Worm (Caenorhabditis elegans) whole organism, late embryonic: ENCODE measurements around the gene srd-47.

ENCODE experiments used
- C38D4.7 ChIP-seq: fragments of 200-800 bp; sonication (Bioruptor generic); optimal IDR thresholded peaks from 2 replicates; lab custom pipeline; 2018; ENCODE audit warnings: mild to moderate bottlenecking, missing genetic modification characterization, moderate library complexity, missing compliant biosample characterization
- F13H6.1 ChIP-seq: sonication (generic microtip); optimal IDR thresholded peaks from 2 replicates; lab custom pipeline; 2016; ENCODE audit warnings: missing genetic modification characterization, missing compliant biosample characterization
- K02D7.2 ChIP-seq: sonication (generic microtip); optimal IDR thresholded peaks from 2 replicates; lab custom pipeline; 2017; ENCODE audit warnings: mild to moderate bottlenecking, missing genetic modification characterization, missing compliant biosample characterization
- K09A11.1 ChIP-seq: sonication (generic microtip); optimal IDR thresholded peaks from 2 replicates; lab custom pipeline; 2017; ENCODE audit warnings: antibody characterized with exemption, mild to moderate bottlenecking, missing genetic modification characterization, missing compliant biosample characterization; ENCODE audit not compliant: insufficient read depth
- Y22D7AL.16 ChIP-seq: sonication (generic microtip); optimal IDR thresholded peaks from 2 replicates; lab custom pipeline; 2016; ENCODE audit warnings: missing genetic modification characterization, missing compliant biosample characterization
- ama-1 ChIP-seq: fragments of 150-350 bp; optimal IDR thresholded peaks from 2 replicates; lab custom pipeline; 2014
- ceh-14 ChIP-seq: sonication (generic microtip); optimal IDR thresholded peaks from 2 replicates; lab custom pipeline; 2016; ENCODE audit warnings: missing genotype, missing genetic modification characterization, missing compliant biosample characterization
- ceh-18 ChIP-seq: sonication (generic microtip); optimal IDR thresholded peaks from 2 replicates; lab custom pipeline; 2016; ENCODE audit warnings: missing genetic modification characterization, missing compliant biosample characterization
- ceh-2 ChIP-seq: sonication (generic microtip); optimal IDR thresholded peaks from 2 replicates; lab custom pipeline; 2016; ENCODE audit warnings: missing genotype, missing genetic modification characterization, missing compliant biosample characterization
- ceh-24 ChIP-seq: sonication (generic microtip); optimal IDR thresholded peaks from 2 replicates; lab custom pipeline; 2016; ENCODE audit warnings: mild to moderate bottlenecking, missing genetic modification characterization, missing compliant biosample characterization
- ceh-34 ChIP-seq: sonication (generic microtip); optimal IDR thresholded peaks from 2 replicates; lab custom pipeline; 2016; ENCODE audit warnings: mild to moderate bottlenecking, missing genetic modification characterization, missing compliant biosample characterization
- ceh-45 ChIP-seq: fragments of 200-800 bp; sonication (Bioruptor generic); IDR thresholded peaks from 2 replicates; pipeline ENCODE4 v1.3.6; 2022; ENCODE audit warnings: missing genetic modification reagents, missing genetic modification characterization, missing compliant biosample characterization
- ceh-9 ChIP-seq: sonication (generic microtip); optimal IDR thresholded peaks from 2 replicates; lab custom pipeline; 2016; ENCODE audit warnings: mild to moderate bottlenecking, missing genetic modification characterization, inconsistent platforms, missing compliant biosample characterization
- dmd-4 ChIP-seq: sonication (generic microtip); optimal IDR thresholded peaks from 2 replicates; lab custom pipeline; 2016; ENCODE audit warnings: borderline replicate concordance, missing genetic modification characterization, missing compliant biosample characterization
- elt-2 ChIP-seq: sonication (generic microtip); optimal IDR thresholded peaks from 2 replicates; lab custom pipeline; 2016; ENCODE audit warnings: missing genetic modification reagents, missing genetic modification characterization, missing compliant biosample characterization
- elt-4 ChIP-seq: sonication (generic microtip); optimal IDR thresholded peaks from 2 replicates; lab custom pipeline; 2016; ENCODE audit warnings: missing genetic modification characterization, missing compliant biosample characterization
- fax-1 ChIP-seq: sonication (generic microtip); optimal IDR thresholded peaks from 2 replicates; lab custom pipeline; 2016; ENCODE audit warnings: missing genotype, missing genetic modification characterization, missing compliant biosample characterization
- fkh-10 ChIP-seq: fragments of 150-350 bp; optimal IDR thresholded peaks from 2 replicates; lab custom pipeline; 2014; ENCODE audit warnings: missing biosample characterization, missing genetic modification reagents, missing genetic modification characterization
- fkh-6 ChIP-seq: sonication (generic microtip); optimal IDR thresholded peaks from 2 replicates; lab custom pipeline; 2016; ENCODE audit warnings: missing genetic modification characterization, missing compliant biosample characterization
- hlh-13 ChIP-seq: fragments of 200-800 bp; sonication (Bioruptor generic); optimal IDR thresholded peaks from 2 replicates; lab custom pipeline; 2018; ENCODE audit warnings: mild to moderate bottlenecking, missing genetic modification characterization, missing compliant biosample characterization
- hlh-6 ChIP-seq: sonication (generic microtip); optimal IDR thresholded peaks from 2 replicates; lab custom pipeline; 2016; ENCODE audit warnings: missing genotype, missing genetic modification characterization, missing compliant biosample characterization
- lim-6 ChIP-seq: sonication (generic microtip); optimal IDR thresholded peaks from 2 replicates; lab custom pipeline; 2016; ENCODE audit warnings: missing genetic modification characterization, missing compliant biosample characterization
- mec-3 ChIP-seq: sonication (generic microtip); optimal IDR thresholded peaks from 2 replicates; lab custom pipeline; 2016; ENCODE audit warnings: borderline replicate concordance, missing genetic modification characterization, missing compliant biosample characterization
- nhr-11 ChIP-seq: fragments of 150-350 bp; optimal IDR thresholded peaks from 2 replicates; lab custom pipeline; 2014; ENCODE audit warnings: missing biosample characterization, missing genetic modification characterization
- npax-4 ChIP-seq: sonication (generic microtip); optimal IDR thresholded peaks from 2 replicates; lab custom pipeline; 2016; ENCODE audit warnings: missing genetic modification characterization, missing compliant biosample characterization
- odd-2 ChIP-seq: sonication (generic microtip); optimal IDR thresholded peaks from 2 replicates; lab custom pipeline; 2017; ENCODE audit warnings: antibody characterized with exemption, mild to moderate bottlenecking, missing genetic modification characterization, missing compliant biosample characterization
- pag-3 ChIP-seq: sonication (generic microtip); optimal IDR thresholded peaks from 2 replicates; lab custom pipeline; 2016; ENCODE audit warnings: missing compliant biosample characterization, missing genetic modification characterization, borderline replicate concordance
- pat-9 ChIP-seq: fragments of 200-800 bp; sonication (Bioruptor generic); optimal IDR thresholded peaks from 2 replicates; lab custom pipeline; 2018; ENCODE audit warnings: mild to moderate bottlenecking, missing genetic modification characterization, moderate library complexity, missing compliant biosample characterization
- pax-1 ChIP-seq: fragments of 150-350 bp; optimal IDR thresholded peaks from 2 replicates; lab custom pipeline; 2014; ENCODE audit warnings: missing biosample characterization, missing genetic modification characterization
- pha-4 ChIP-seq: fragments of 150-350 bp; optimal IDR thresholded peaks from 2 replicates; lab custom pipeline; 2018; ENCODE audit warnings: missing biosample characterization, missing genetic modification reagents, missing genetic modification characterization
- ref-2 ChIP-seq: sonication (generic microtip); optimal IDR thresholded peaks from 2 replicates; lab custom pipeline; 2016; ENCODE audit warnings: missing genetic modification characterization, missing compliant biosample characterization
- sox-4 ChIP-seq: sonication (generic microtip); optimal IDR thresholded peaks from 2 replicates; lab custom pipeline; 2017; ENCODE audit warnings: mild to moderate bottlenecking, missing genetic modification characterization, inconsistent platforms, missing compliant biosample characterization
- unc-42 ChIP-seq: sonication (generic microtip); optimal IDR thresholded peaks from 2 replicates; lab custom pipeline; 2016; ENCODE audit warnings: missing genotype, missing genetic modification characterization, missing compliant biosample characterization
- unc-86 ChIP-seq: sonication (generic microtip); optimal IDR thresholded peaks from 2 replicates; lab custom pipeline; 2016; ENCODE audit warnings: missing genetic modification characterization, missing compliant biosample characterization
- ztf-16 ChIP-seq: sonication (generic microtip); optimal IDR thresholded peaks from 2 replicates; lab custom pipeline; 2017; ENCODE audit warnings: missing genetic modification characterization, missing compliant biosample characterization

Gene srd-47

ce11 chrX:12333479-12333878, at the start of gene srd-47:
Gene srd-47, plus strand, starts transcription at chrX:12333642.
- TF ChIP-seq pha-4 (tag; lab: Kevin White, UChicago) = no peak
- no peak for TF ChIP-seq fkh-6 (tag; lab: Kevin White, UChicago)
- TF ChIP-seq pat-9 (tag; lab: Kevin White, UChicago) = no peak
- TF ChIP-seq K02D7.2 (tag; lab: Kevin White, UChicago) = no peak
- no peak for TF ChIP-seq ref-2 (tag; lab: Kevin White, UChicago)

- TF ChIP-seq ama-1 (no peak), K09A11.1 (tag; lab: Kevin White, UChicago) (no peak), odd-2 (no peak), unc-42 (tag; lab: Kevin White, UChicago) (no peak), unc-86 (tag; lab: Kevin White, UChicago) (no peak), ztf-16 (no peak), pag-3 (tag; lab: Kevin White, UChicago) (no peak), ceh-9 (tag; lab: Kevin White, UChicago) (no peak), elt-2 (tag; lab: Kevin White, UChicago) (no peak), sox-4 (tag; lab: Kevin White, UChicago) (no peak), Y22D7AL.16 (tag; lab: Kevin White, UChicago) (no peak)
Measured at ce11 chrX:12284161-12284560, 49.3 kb upstream of the srd-47 start.

DNA sequence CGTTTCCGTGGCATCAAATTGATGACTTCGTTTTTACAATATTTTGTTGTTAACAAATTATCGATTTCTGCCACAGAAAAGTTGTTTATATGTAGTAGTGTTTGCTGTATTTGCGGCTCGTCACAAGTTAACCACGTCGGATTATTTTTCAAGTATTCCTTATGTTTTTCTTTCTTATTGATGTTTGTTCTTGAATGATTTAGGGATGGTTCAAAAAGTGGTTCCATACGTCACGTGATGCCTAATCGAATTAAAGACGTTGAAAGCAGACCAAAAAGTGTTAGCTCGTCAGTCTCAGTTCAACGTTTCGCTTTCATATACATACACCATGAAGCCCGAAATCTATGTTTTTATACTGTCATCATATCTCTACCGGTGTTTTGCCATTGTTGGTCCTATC, 47.9 kb upstream of the srd-47 start, which contains the start of gene lips-2:
Gene lips-2 (plus strand): TSS at position 301 of the 400 bp plus-strand sequence.
- TF ChIP-seq lim-6 (tag; lab: Kevin White, UChicago) = no peak
- no peak for TF ChIP-seq ceh-18
- TF ChIP-seq ceh-2 (tag; lab: Kevin White, UChicago) = no peak
- TF ChIP-seq npax-4 (tag; lab: Kevin White, UChicago) = no peak
- TF ChIP-seq F13H6.1 = no peak
- no peak for TF ChIP-seq hlh-13
- no peak for TF ChIP-seq hlh-6 (tag; lab: Kevin White, UChicago)
- TF ChIP-seq pax-1 (tag; lab: Kevin White, UChicago) = no peak
- TF ChIP-seq fkh-10 = no peak
- no peak for TF ChIP-seq odd-2
- no peak for TF ChIP-seq ceh-14 (tag; lab: Kevin White, UChicago)
- TF ChIP-seq C38D4.7 (GFP tag; lab: Kevin White, UChicago) = no peak

DNA sequence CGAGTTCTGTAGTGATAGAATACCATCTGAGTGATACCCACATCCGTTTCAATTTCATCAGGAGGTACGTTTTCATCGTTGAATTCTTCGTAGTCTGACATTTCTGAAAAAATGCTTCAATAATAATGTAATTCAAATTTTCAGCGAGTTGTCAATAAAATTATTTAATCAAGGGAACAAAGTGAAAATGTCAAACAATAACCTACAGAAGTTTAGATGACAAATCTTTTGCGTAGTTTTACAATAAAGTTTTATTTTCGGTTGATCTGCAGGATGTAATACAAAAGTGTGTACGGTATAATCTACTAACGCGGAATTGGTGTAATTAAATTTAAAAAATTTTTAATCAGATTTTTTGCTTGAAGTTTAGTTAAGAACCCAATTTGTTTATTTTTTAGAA, 45.2 kb upstream of the srd-47 start, which contains the start of gene C04B4.5:
Gene C04B4.5 (minus strand): TSS at position 101 of the 400 bp plus-strand sequence.
- TF ChIP-seq ceh-34 = no peak
- TF ChIP-seq hlh-13 = no peak
- no peak for TF ChIP-seq sox-4 (tag; lab: Kevin White, UChicago)
- TF ChIP-seq K02D7.2 (tag; lab: Kevin White, UChicago) = no peak
- TF ChIP-seq nhr-11 (tag; lab: Kevin White, UChicago) = no peak
- TF ChIP-seq lim-6 (tag; lab: Kevin White, UChicago) = no peak
- no peak for TF ChIP-seq fkh-6 (tag; lab: Kevin White, UChicago)
- TF ChIP-seq ceh-24 (tag; lab: Kevin White, UChicago) = no peak

DNA sequence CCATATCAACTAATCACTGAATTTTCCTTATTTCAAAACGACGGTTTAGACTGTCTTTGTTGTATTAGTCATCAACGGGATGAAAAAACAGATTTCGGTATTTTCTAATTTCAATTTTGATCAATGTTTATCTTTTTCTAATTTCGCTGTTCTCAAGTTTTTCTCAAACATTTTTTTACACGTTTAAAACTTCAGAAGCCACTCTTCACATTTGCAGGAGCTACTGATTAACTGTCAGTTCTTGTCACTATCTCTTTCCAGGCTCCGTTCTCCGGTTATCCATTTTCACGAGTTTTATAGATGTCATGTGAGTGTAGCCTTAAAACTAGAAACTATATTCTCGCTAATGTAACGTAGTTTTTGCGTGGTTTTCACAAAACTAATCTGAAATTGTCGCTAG, 42.9 kb upstream of the srd-47 start, which contains the start of gene C04B4.4:
Gene C04B4.4 (plus strand): TSS at position 301 of the 400 bp plus-strand sequence.
- TF ChIP-seq elt-4 (no peak), fkh-10 (no peak), sox-4 (tag; lab: Kevin White, UChicago) (no peak), fax-1 (tag; lab: Kevin White, UChicago) (no peak), C38D4.7 (GFP tag; lab: Kevin White, UChicago) (no peak), ceh-45 (GFP tag; lab: Robert Waterston, UW) (no peak), mec-3 (tag; lab: Kevin White, UChicago) (no peak), K09A11.1 (tag; lab: Kevin White, UChicago) (no peak), ama-1 (no peak), dmd-4 (tag; lab: Kevin White, UChicago) (no peak), ceh-24 (tag; lab: Kevin White, UChicago) (no peak)
